Worm (Caenorhabditis elegans): ENCODE data around the gene clec-61.

The clec-61 gene

DNA sequence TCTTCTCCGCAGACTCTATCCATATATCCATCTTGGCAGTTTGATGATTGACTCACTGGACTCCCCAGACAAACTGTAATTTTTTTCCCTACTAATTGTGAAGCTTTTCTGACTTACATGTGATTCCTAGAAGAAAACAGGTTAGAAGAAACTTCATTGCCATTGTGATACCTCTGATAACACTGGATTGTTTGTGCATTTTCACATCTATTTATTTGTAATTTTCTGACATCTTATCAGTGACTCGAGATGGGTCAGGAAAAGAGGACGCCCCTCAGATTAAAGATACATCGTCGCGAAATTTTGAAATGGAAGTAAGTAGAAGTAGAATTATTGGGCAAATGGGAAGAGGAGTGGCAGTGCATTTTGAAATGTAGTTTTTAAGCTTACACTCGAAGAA lies at the start of gene clec-61:
Gene clec-61 (minus strand): TSS at position 209 of the 400 bp plus-strand sequence.
- no peak for TF ChIP-seq klf-2 (GFP tag; conservative IDR thresholded peaks at IDR 0.05)
- TF ChIP-seq ztf-23 (GFP tag; IDR thresholded peaks at IDR 0.05): no peak
- TF ChIP-seq T22C8.4 (GFP tag; IDR thresholded peaks at IDR 0.05): no peak
- no peak for TF ChIP-seq ref-1 (GFP tag; conservative IDR thresholded peaks at IDR 0.05)
- no peak for TF ChIP-seq med-1 (GFP tag; optimal IDR thresholded peaks at IDR 0.05; ENCODE audit: insufficient read depth)
- no peak for TF ChIP-seq flt-1 (GFP tag; IDR thresholded peaks at IDR 0.05)
- TF ChIP-seq cog-1 (tag; optimal IDR thresholded peaks at IDR 0.05): no peak
- no peak for TF ChIP-seq tab-1 (GFP tag; IDR thresholded peaks at IDR 0.05)

DNA sequence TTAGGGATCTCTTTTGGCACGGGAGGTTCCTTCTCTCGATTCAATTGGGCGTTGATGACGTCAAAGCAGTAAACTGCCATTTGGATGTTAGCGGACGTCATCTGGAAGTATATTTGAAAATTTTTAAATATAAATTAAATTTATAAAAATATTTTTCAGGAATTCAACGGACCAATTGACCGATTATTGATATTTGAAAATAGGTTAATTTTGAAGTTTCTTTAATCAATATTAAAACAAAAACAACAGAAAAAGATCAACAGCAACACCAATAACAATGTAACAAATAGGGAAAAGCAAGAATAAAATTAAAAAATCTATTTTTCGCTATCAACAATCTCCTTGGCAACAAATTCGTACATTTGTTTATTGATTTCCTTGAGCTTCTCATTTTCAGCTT lies 48.9 kb upstream of the clec-61 start, which contains the start of gene R166.3:
Gene R166.3 (minus strand): TSS at position 101 of the 400 bp plus-strand sequence.
- TF ChIP-seq ref-1 (GFP tag; conservative IDR thresholded peaks at IDR 0.05) (no peak), cog-1 (tag; optimal IDR thresholded peaks at IDR 0.05) (no peak), ztf-29 (GFP tag; IDR thresholded peaks at IDR 0.05) (no peak), flt-1 (GFP tag; IDR thresholded peaks at IDR 0.05) (no peak), med-1 (GFP tag; optimal IDR thresholded peaks at IDR 0.05; ENCODE audit: insufficient read depth) (no peak), T22C8.4 (GFP tag; IDR thresholded peaks at IDR 0.05) (no peak)

ce11 chrII:10537988-10538387 lies 47.7 kb upstream of the clec-61 start:
- TF ChIP-seq ztf-23 (GFP tag; IDR thresholded peaks at IDR 0.05) (no peak), cog-1 (tag; optimal IDR thresholded peaks at IDR 0.05) (peak; percentile 38)

ce11 chrII:10537571-10537970 lies 47.2 kb upstream of the clec-61 start, which contains the start of gene R166.2:
R166.2 (minus strand) TSS chrII:10537671.
- TF ChIP-seq med-1 (GFP tag; optimal IDR thresholded peaks at IDR 0.05; ENCODE audit: insufficient read depth): no peak
- TF ChIP-seq ztf-29 (GFP tag; IDR thresholded peaks at IDR 0.05): no peak
- no peak for TF ChIP-seq ref-1 (GFP tag; conservative IDR thresholded peaks at IDR 0.05)
- no peak for TF ChIP-seq cog-1 (tag; optimal IDR thresholded peaks at IDR 0.05)
- TF ChIP-seq klf-2 (GFP tag; conservative IDR thresholded peaks at IDR 0.05): no peak
- TF ChIP-seq flt-1 (GFP tag; IDR thresholded peaks at IDR 0.05): no peak
- TF ChIP-seq tab-1 (GFP tag; IDR thresholded peaks at IDR 0.05): no peak
- TF ChIP-seq T22C8.4 (GFP tag; IDR thresholded peaks at IDR 0.05): no peak
- no peak for TF ChIP-seq ztf-23 (GFP tag; IDR thresholded peaks at IDR 0.05)

DNA sequence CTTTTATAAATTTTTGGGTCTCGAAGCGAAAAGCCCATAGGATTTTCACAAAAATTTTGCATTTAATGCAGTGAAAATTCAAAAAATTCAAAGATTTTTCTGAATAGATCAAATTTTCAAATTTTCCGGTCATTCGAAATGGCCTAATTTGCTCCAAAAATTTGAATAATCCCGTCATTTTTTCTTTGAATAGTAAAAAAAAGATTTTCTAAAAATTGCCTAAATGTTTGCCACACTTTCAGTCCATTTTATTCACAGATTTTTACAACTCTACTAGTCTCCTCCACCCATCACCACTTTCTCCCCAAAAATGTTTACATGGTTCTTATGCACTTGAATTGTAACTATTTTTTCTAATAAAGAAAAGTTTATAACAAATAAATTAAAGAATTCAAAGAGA lies 43.6 kb upstream of the clec-61 start:
- TF ChIP-seq klf-2 (GFP tag; conservative IDR thresholded peaks at IDR 0.05) (no peak), ztf-29 (GFP tag; IDR thresholded peaks at IDR 0.05) (no peak), flt-1 (GFP tag; IDR thresholded peaks at IDR 0.05) (no peak), med-1 (GFP tag; optimal IDR thresholded peaks at IDR 0.05; ENCODE audit: insufficient read depth) (no peak), ztf-23 (GFP tag; IDR thresholded peaks at IDR 0.05) (no peak), cog-1 (tag; optimal IDR thresholded peaks at IDR 0.05) (no peak), ref-1 (GFP tag; conservative IDR thresholded peaks at IDR 0.05) (no peak), tab-1 (GFP tag; IDR thresholded peaks at IDR 0.05) (no peak), T22C8.4 (GFP tag; IDR thresholded peaks at IDR 0.05) (no peak)

DNA sequence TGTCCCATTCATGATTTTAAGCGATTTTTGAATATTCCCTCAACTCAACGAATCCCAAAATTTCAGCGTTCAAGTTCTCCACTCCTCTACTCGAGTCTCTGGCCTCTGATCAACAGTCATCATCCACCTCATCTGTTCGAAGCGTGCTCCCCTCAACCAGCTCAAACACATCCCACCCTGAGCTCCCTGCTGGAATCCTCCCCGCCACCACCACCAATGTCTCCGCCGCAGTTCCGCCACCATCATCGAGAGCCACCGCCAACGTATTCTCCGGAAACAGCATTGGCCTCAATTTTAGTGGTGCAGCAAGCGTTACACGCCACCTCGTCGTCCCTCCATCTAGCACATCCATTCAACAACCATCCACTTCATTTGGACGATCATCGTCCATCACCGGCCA lies 41.3 kb upstream of the clec-61 start:
- TF ChIP-seq tab-1 (GFP tag; IDR thresholded peaks at IDR 0.05): no peak
- TF ChIP-seq cog-1 (tag; optimal IDR thresholded peaks at IDR 0.05): no peak
- TF ChIP-seq klf-2 (GFP tag; conservative IDR thresholded peaks at IDR 0.05): no peak
- no peak for TF ChIP-seq ztf-29 (GFP tag; IDR thresholded peaks at IDR 0.05)
- TF ChIP-seq ztf-23 (GFP tag; IDR thresholded peaks at IDR 0.05): no peak
- TF ChIP-seq med-1 (GFP tag; optimal IDR thresholded peaks at IDR 0.05; ENCODE audit: insufficient read depth): no peak
- no peak for TF ChIP-seq ref-1 (GFP tag; conservative IDR thresholded peaks at IDR 0.05)
- no peak for TF ChIP-seq flt-1 (GFP tag; IDR thresholded peaks at IDR 0.05)
- no peak for TF ChIP-seq T22C8.4 (GFP tag; IDR thresholded peaks at IDR 0.05)

- TF ChIP-seq tab-1 (GFP tag; IDR thresholded peaks at IDR 0.05): no peak
- TF ChIP-seq klf-2 (GFP tag; conservative IDR thresholded peaks at IDR 0.05): no peak
- no peak for TF ChIP-seq flt-1 (GFP tag; IDR thresholded peaks at IDR 0.05)
- no peak for TF ChIP-seq T22C8.4 (GFP tag; IDR thresholded peaks at IDR 0.05)
- no peak for TF ChIP-seq cog-1 (tag; optimal IDR thresholded peaks at IDR 0.05)
- no peak for TF ChIP-seq med-1 (GFP tag; optimal IDR thresholded peaks at IDR 0.05; ENCODE audit: insufficient read depth)
- TF ChIP-seq ref-1 (GFP tag; conservative IDR thresholded peaks at IDR 0.05): no peak
- TF ChIP-seq ztf-23 (GFP tag; IDR thresholded peaks at IDR 0.05): no peak
- no peak for TF ChIP-seq ztf-29 (GFP tag; IDR thresholded peaks at IDR 0.05)
These were observed 40.6 kb upstream of the clec-61 start for ce11 chrII:10530907-10531306.

ce11 chrII:10529218-10529751 lies 38.9 kb upstream of the clec-61 start:
- TF ChIP-seq ztf-23 (GFP tag; IDR thresholded peaks at IDR 0.05): no peak
- TF ChIP-seq ref-1 (GFP tag; conservative IDR thresholded peaks at IDR 0.05): no peak
- TF ChIP-seq med-1 (GFP tag; optimal IDR thresholded peaks at IDR 0.05; ENCODE audit: insufficient read depth): no peak
- TF ChIP-seq cog-1 (tag; optimal IDR thresholded peaks at IDR 0.05): no peak
- no peak for TF ChIP-seq tab-1 (GFP tag; IDR thresholded peaks at IDR 0.05)

- TF ChIP-seq cog-1 (tag; optimal IDR thresholded peaks at IDR 0.05) (no peak), T22C8.4 (GFP tag; IDR thresholded peaks at IDR 0.05) (no peak), flt-1 (GFP tag; IDR thresholded peaks at IDR 0.05) (no peak), klf-2 (GFP tag; conservative IDR thresholded peaks at IDR 0.05) (no peak), ztf-23 (GFP tag; IDR thresholded peaks at IDR 0.05) (0 out of 2 replicates have a peak, but pooled peaks have one; percentile 48), ztf-29 (GFP tag; IDR thresholded peaks at IDR 0.05) (no peak), med-1 (GFP tag; optimal IDR thresholded peaks at IDR 0.05; ENCODE audit: insufficient read depth) (no peak), tab-1 (GFP tag; IDR thresholded peaks at IDR 0.05) (no peak)
These were observed 37.4 kb upstream of the clec-61 start, which contains the start of gene mab-10 for ce11 chrII:10527649-10528134. mab-10 (plus strand) TSS chrII:10528084.

- TF ChIP-seq ztf-29 (GFP tag; IDR thresholded peaks at IDR 0.05): no peak
- no peak for TF ChIP-seq flt-1 (GFP tag; IDR thresholded peaks at IDR 0.05)
- TF ChIP-seq cog-1 (tag; optimal IDR thresholded peaks at IDR 0.05): no peak
- TF ChIP-seq ref-1 (GFP tag; conservative IDR thresholded peaks at IDR 0.05): no peak
- no peak for TF ChIP-seq klf-2 (GFP tag; conservative IDR thresholded peaks at IDR 0.05)
- no peak for TF ChIP-seq T22C8.4 (GFP tag; IDR thresholded peaks at IDR 0.05)
- TF ChIP-seq med-1 (GFP tag; optimal IDR thresholded peaks at IDR 0.05; ENCODE audit: insufficient read depth): no peak
- TF ChIP-seq ztf-23 (GFP tag; IDR thresholded peaks at IDR 0.05): no peak
- TF ChIP-seq tab-1 (GFP tag; IDR thresholded peaks at IDR 0.05): no peak
These were observed 34.8 kb upstream of the clec-61 start for ce11 chrII:10525134-10525533.

Measured in whole organism, midembryonic.